Fruit fly (Drosophila melanogaster) whole organism, embryonic: ENCODE results near the gene CG15643.

Source experiments
- CG11456 ChIP-seq: fragments of 200-800 bp; sonication (Bioruptor generic); IDR thresholded peaks from 3 replicates; pipeline ENCODE4 v1.3.6; 2022; ENCODE audit warnings: missing biosample characterization, missing genetic modification characterization
- CG12299 ChIP-seq: fragments of 200-800 bp; sonication (Bioruptor generic); optimal IDR thresholded peaks from 2 replicates; lab custom pipeline; 2018; ENCODE audit warnings: missing biosample characterization, mild to moderate bottlenecking, missing genetic modification characterization
- CG12659 ChIP-seq: fragments of 200-800 bp; sonication (Bioruptor generic); optimal IDR thresholded peaks from 3 replicates; lab custom pipeline; 2017; ENCODE audit warnings: mild to moderate bottlenecking, missing biosample characterization, missing genetic modification reagents, missing genetic modification characterization
- CG13296 ChIP-seq: fragments of 200-800 bp; sonication (Bioruptor generic); optimal IDR thresholded peaks from 3 replicates; lab custom pipeline; 2018; ENCODE audit warnings: missing biosample characterization, mild to moderate bottlenecking, missing genetic modification characterization
- CG15073 ChIP-seq: fragments of 200-800 bp; sonication (Bioruptor generic); optimal IDR thresholded peaks from 2 replicates; lab custom pipeline; 2016; ENCODE audit warnings: missing biosample characterization, missing genetic modification characterization
- CG15696 ChIP-seq: fragments of 200-800 bp; sonication (Bioruptor generic); optimal IDR thresholded peaks from 2 replicates; lab custom pipeline; 2019; ENCODE audit warnings: missing biosample characterization, mild to moderate bottlenecking, missing genetic modification characterization, moderate library complexity
- CG1603 ChIP-seq: fragments of 200-800 bp; sonication (Bioruptor generic); optimal IDR thresholded peaks from 2 replicates; lab custom pipeline; 2019; ENCODE audit warnings: missing biosample characterization, mild to moderate bottlenecking, missing genetic modification characterization, moderate library complexity
- CG17328 ChIP-seq: fragments of 200-800 bp; sonication (Bioruptor generic); IDR thresholded peaks from 2 replicates; pipeline ENCODE4 v1.3.6; 2022; ENCODE audit warnings: missing biosample characterization, missing genetic modification characterization
- CG17829 ChIP-seq: fragments of 200-800 bp; optimal IDR thresholded peaks from 2 replicates; lab custom pipeline; 2019; ENCODE audit warnings: missing biosample characterization, mild to moderate bottlenecking, missing genetic modification characterization, moderate library complexity
- CG18262 ChIP-seq: fragments of 200-800 bp; optimal IDR thresholded peaks from 3 replicates; lab custom pipeline; 2019; ENCODE audit warnings: missing biosample characterization, mild to moderate bottlenecking, missing genetic modification characterization, moderate library complexity
- CG2120 ChIP-seq: fragments of 200-800 bp; sonication (Bioruptor generic); optimal IDR thresholded peaks from 3 replicates; lab custom pipeline; 2016; ENCODE audit warnings: missing biosample characterization, missing genetic modification characterization
- CG31441 ChIP-seq: fragments of 200-800 bp; sonication (Bioruptor generic); IDR thresholded peaks from 2 replicates; pipeline ENCODE4 v1.3.6; 2022; ENCODE audit warnings: missing biosample characterization, missing genetic modification characterization
- CG4820 ChIP-seq: fragments of 200-800 bp; sonication (Bioruptor generic); optimal IDR thresholded peaks from 3 replicates; lab custom pipeline; 2016; ENCODE audit warnings: missing biosample characterization, missing genetic modification characterization
- CG5245 ChIP-seq: fragments of 200-800 bp; sonication (Bioruptor generic); optimal IDR thresholded peaks from 3 replicates; lab custom pipeline; 2016; ENCODE audit warnings: missing biosample characterization, missing genetic modification characterization
- CG7963 ChIP-seq: fragments of 200-800 bp; sonication (Bioruptor generic); IDR thresholded peaks from 3 replicates; pipeline ENCODE4 v1.3.6; 2022; ENCODE audit warnings: missing biosample characterization, missing genetic modification characterization; ENCODE audit not compliant: partially characterized antibody
- Dad ChIP-seq: fragments of 200-800 bp; sonication (Bioruptor generic); optimal IDR thresholded peaks from 3 replicates; lab custom pipeline; 2016; ENCODE audit warnings: missing biosample characterization, missing genetic modification characterization
- Dek ChIP-seq: fragments of 200-800 bp; sonication (Bioruptor generic); optimal IDR thresholded peaks from 3 replicates; lab custom pipeline; 2019; ENCODE audit warnings: missing biosample characterization, mild to moderate bottlenecking, missing genetic modification characterization, moderate library complexity
- Dll ChIP-seq: fragments of 200-800 bp; sonication (Bioruptor generic); IDR thresholded peaks from 4 replicates; pipeline ENCODE4 v1.3.6; 2022; ENCODE audit warnings: missing biosample characterization, missing genetic modification characterization; ENCODE audit not compliant: partially characterized antibody
- Lim3 ChIP-seq: fragments of 200-800 bp; sonication (Bioruptor generic); IDR thresholded peaks from 2 replicates; pipeline ENCODE4 v1.3.6; 2022; ENCODE audit warnings: missing biosample characterization, missing genetic modification characterization
- MBD-R2 ChIP-seq: fragments of 200-800 bp; sonication (Bioruptor generic); IDR thresholded peaks from 2 replicates; pipeline ENCODE4 v1.3.6; 2022; ENCODE audit warnings: missing biosample characterization, missing genetic modification characterization
- MESR4 ChIP-seq: fragments of 200-800 bp; sonication (Bioruptor generic); optimal IDR thresholded peaks from 2 replicates; lab custom pipeline; 2018; ENCODE audit warnings: missing biosample characterization, mild to moderate bottlenecking, missing genetic modification characterization, moderate library complexity
- Med ChIP-seq: fragments of 200-800 bp; sonication (Bioruptor generic); peaks from one replicate; lab custom pipeline; 2016; ENCODE audit warnings: missing biosample characterization, missing genetic modification characterization, mild to moderate bottlenecking, inconsistent platforms, moderate library complexity
- Mrtf ChIP-seq: fragments of 200-800 bp; sonication (Bioruptor generic); IDR thresholded peaks from 3 replicates; pipeline ENCODE4 v1.3.6; 2022; ENCODE audit warnings: missing biosample characterization, missing genetic modification characterization
- Opbp ChIP-seq: fragments of 200-800 bp; sonication (Bioruptor generic); IDR thresholded peaks from 3 replicates; pipeline ENCODE4 v1.3.6; 2022; ENCODE audit warnings: missing biosample characterization, missing genetic modification characterization; ENCODE audit not compliant: partially characterized antibody
- Scr ChIP-seq: fragments of 200-800 bp; sonication (Bioruptor generic); IDR thresholded peaks from 2 replicates; pipeline ENCODE4 v1.3.6; 2022; ENCODE audit warnings: missing biosample characterization, missing genetic modification characterization; ENCODE audit not compliant: partially characterized antibody
- Xbp1 ChIP-seq: fragments of 200-800 bp; sonication (Bioruptor generic); optimal IDR thresholded peaks from 3 replicates; lab custom pipeline; 2016; ENCODE audit warnings: missing biosample characterization, mild to moderate bottlenecking, missing genetic modification characterization
- az2 ChIP-seq: fragments of 200-800 bp; sonication (Bioruptor generic); optimal IDR thresholded peaks from 3 replicates; lab custom pipeline; 2016; ENCODE audit warnings: missing biosample characterization, missing genetic modification characterization
- bowl ChIP-seq: fragments of 200-800 bp; sonication (Bioruptor generic); IDR thresholded peaks from 2 replicates; pipeline ENCODE4 v1.3.6; 2022; ENCODE audit warnings: missing biosample characterization, missing genetic modification characterization
- btn ChIP-seq: fragments of 200-800 bp; sonication (Bioruptor generic); optimal IDR thresholded peaks from 2 replicates; lab custom pipeline; 2016; ENCODE audit warnings: missing biosample characterization, missing genetic modification characterization
- cato ChIP-seq: fragments of 200-800 bp; sonication (Bioruptor generic); optimal IDR thresholded peaks from 2 replicates; lab custom pipeline; 2016; ENCODE audit warnings: missing biosample characterization, missing genetic modification characterization, borderline replicate concordance
- chinmo ChIP-seq: fragments of 200-800 bp; sonication (Bioruptor generic); IDR thresholded peaks from 4 replicates; pipeline ENCODE4 v1.3.6; 2022; ENCODE audit warnings: missing biosample characterization, missing genetic modification characterization; ENCODE audit not compliant: partially characterized antibody
- ci ChIP-seq: fragments of 200-800 bp; sonication (Bioruptor generic); IDR thresholded peaks from 3 replicates; pipeline ENCODE4 v1.3.6; 2022; ENCODE audit warnings: missing biosample characterization, missing genetic modification characterization
- danr ChIP-seq: fragments of 200-800 bp; sonication (Bioruptor generic); IDR thresholded peaks from 2 replicates; pipeline ENCODE4 v1.3.6; 2022; ENCODE audit warnings: missing biosample characterization, missing genetic modification characterization
- ems ChIP-seq: fragments of 200-800 bp; sonication (Bioruptor generic); optimal IDR thresholded peaks from 3 replicates; lab custom pipeline; 2016; ENCODE audit warnings: missing biosample characterization, missing genetic modification characterization
- eve ChIP-seq, 2 experiments: fragments of >200 bp; optimal IDR thresholded peaks; 2 replicates each; lab custom pipeline; 2017; ENCODE audit warnings: missing biosample characterization in 2 of 2, missing genetic modification characterization in 2 of 2
- fru ChIP-seq: fragments of >200 bp; optimal IDR thresholded peaks from 2 replicates; lab custom pipeline; 2017
- fu2 ChIP-seq: fragments of 200-800 bp; sonication (Bioruptor generic); optimal IDR thresholded peaks from 2 replicates; lab custom pipeline; 2016; ENCODE audit warnings: missing biosample characterization, missing genetic modification characterization
- gfzf ChIP-seq: fragments of 200-800 bp; sonication (Bioruptor generic); optimal IDR thresholded peaks from 2 replicates; lab custom pipeline; 2016; ENCODE audit warnings: missing biosample characterization, mild to moderate bottlenecking, missing genetic modification characterization, moderate library complexity
- gro ChIP-seq: fragments of 200-800 bp; sonication (Bioruptor generic); optimal IDR thresholded peaks from 2 replicates; lab custom pipeline; 2016; ENCODE audit warnings: missing biosample characterization, missing genetic modification characterization
- hbn ChIP-seq: fragments of 200-800 bp; sonication (Bioruptor generic); IDR thresholded peaks from 2 replicates; pipeline ENCODE4 v1.3.6; 2022; ENCODE audit warnings: missing biosample characterization, missing genetic modification characterization; ENCODE audit not compliant: partially characterized antibody
- inv ChIP-seq: fragments of 200-800 bp; sonication (Bioruptor generic); IDR thresholded peaks from 2 replicates; pipeline ENCODE4 v1.3.6; 2022; ENCODE audit warnings: missing biosample characterization, missing genetic modification characterization; ENCODE audit not compliant: partially characterized antibody
- kah ChIP-seq: fragments of 200-800 bp; sonication (Bioruptor generic); optimal IDR thresholded peaks from 2 replicates; lab custom pipeline; 2018; ENCODE audit warnings: missing biosample characterization, mild to moderate bottlenecking, missing genetic modification characterization
- lilli ChIP-seq: fragments of 200-800 bp; sonication (Bioruptor generic); optimal IDR thresholded peaks from 3 replicates; lab custom pipeline; 2016; ENCODE audit warnings: missing biosample characterization, missing genetic modification characterization
- nerfin-1 ChIP-seq: fragments of 200-800 bp; sonication (Bioruptor generic); optimal IDR thresholded peaks from 3 replicates; lab custom pipeline; 2019; ENCODE audit warnings: missing biosample characterization, mild to moderate bottlenecking, missing genetic modification characterization, moderate library complexity
- nmo ChIP-seq: fragments of 200-800 bp; sonication (Bioruptor generic); optimal IDR thresholded peaks from 2 replicates; lab custom pipeline; 2018; ENCODE audit warnings: missing biosample characterization, mild to moderate bottlenecking, missing genetic modification characterization, moderate library complexity
- nom ChIP-seq: fragments of 200-800 bp; sonication (Bioruptor generic); optimal IDR thresholded peaks from 2 replicates; lab custom pipeline; 2017; ENCODE audit warnings: missing biosample characterization, missing genetic modification characterization, mild to moderate bottlenecking, moderate library complexity, missing genetic modification reagents
- pfk ChIP-seq: fragments of 200-800 bp; sonication (Bioruptor generic); optimal IDR thresholded peaks from 2 replicates; lab custom pipeline; 2018; ENCODE audit warnings: missing biosample characterization, mild to moderate bottlenecking, missing genetic modification characterization, moderate library complexity
- sens ChIP-seq: fragments of 200-800 bp; sonication (Bioruptor generic); peaks from one replicate; lab custom pipeline; 2016; ENCODE audit warnings: missing biosample characterization, missing genetic modification characterization
- stwl ChIP-seq: fragments of 200-800 bp; sonication (Bioruptor generic); optimal IDR thresholded peaks from 3 replicates; lab custom pipeline; 2018; ENCODE audit warnings: missing biosample characterization, mild to moderate bottlenecking, missing genetic modification characterization, moderate library complexity
- tna ChIP-seq: fragments of 200-800 bp; sonication (Bioruptor generic); IDR thresholded peaks from 2 replicates; pipeline ENCODE4 v1.3.6; 2022; ENCODE audit warnings: missing biosample characterization, missing genetic modification characterization; ENCODE audit not compliant: partially characterized antibody
- vnd ChIP-seq: fragments of 200-800 bp; sonication (Bioruptor generic); IDR thresholded peaks from 3 replicates; pipeline ENCODE4 v1.3.6; 2022; ENCODE audit warnings: missing biosample characterization, missing genetic modification characterization; ENCODE audit not compliant: partially characterized antibody
- zen ChIP-seq: fragments of 200-800 bp; sonication (Bioruptor generic); optimal IDR thresholded peaks from 3 replicates; lab custom pipeline; 2018; ENCODE audit warnings: missing biosample characterization, mild to moderate bottlenecking, missing genetic modification characterization, moderate library complexity
- zf30C ChIP-seq: fragments of 200-800 bp; sonication (Bioruptor generic); optimal IDR thresholded peaks from 3 replicates; lab custom pipeline; 2018; ENCODE audit warnings: missing biosample characterization, mild to moderate bottlenecking, missing genetic modification characterization

Gene CG15643

dm6 chrX:15574384-15574783 lies 2.4 kb upstream of the CG15643 start, which contains the start of gene CG9213 (continued):
- TF ChIP-seq CG7963 (GFP tag; lab: Robert Waterston, UW) (peak; percentile 49; the same call in 1 of the 3 replicates), CG31441 (GFP tag; lab: Robert Waterston, UW) (peak; percentile 58; the same call in 1 of the 2 replicates), zen (tag; lab: Kevin White, UChicago) (peak; percentile 18), hbn (GFP tag; lab: Robert Waterston, UW) (peak; percentile 77), CG12299 (tag; lab: Kevin White, UChicago) (no peak), Dll (GFP tag; lab: Robert Waterston, UW) (peak; percentile 86), CG2120 (peak; percentile 25), CG17829 (no peak), btn (GFP tag; lab: Kevin White, UChicago) (no peak), stwl (peak; percentile 34), MESR4 (peak; percentile 40), gro (GFP tag; lab: Kevin White, UChicago) (no peak), CG12659 (GFP tag; lab: Kevin White, UChicago) (no peak), kah (GFP tag; lab: Kevin White, UChicago) (no peak), Xbp1 (GFP tag; lab: Kevin White, UChicago) (peak; percentile 23), CG17328 (no peak), Dad (GFP tag; lab: Kevin White, UChicago) (no peak), chinmo (0 out of 4 replicates have a peak, but pooled peaks have one; percentile 40), CG5245 (no peak), CG4820 (no peak), CG15696 (no peak), danr (GFP tag; lab: Robert Waterston, UW) (no peak), inv (GFP tag; lab: Robert Waterston, UW) (peak; percentile 70), eve (GFP tag; optimal IDR thresholded peaks at IDR 0.05; lab: Kevin White, UChicago) (no peak), pfk (GFP tag; lab: Kevin White, UChicago) (no peak), CG1603 (tag; lab: Kevin White, UChicago) (peak; percentile 39), nmo (no peak), CG13296 (no peak), Scr (peak; percentile 87), tna (GFP tag; lab: Robert Waterston, UW) (peak; percentile 62), CG11456 (no peak), lilli (GFP tag; lab: Kevin White, UChicago) (peak; percentile 24), ci (GFP tag; lab: Robert Waterston, UW) (no peak), ems (GFP tag; lab: Kevin White, UChicago) (no peak), Mrtf (GFP tag; lab: Robert Waterston, UW) (no peak), Opbp (GFP tag; lab: Robert Waterston, UW) (peak; percentile 71; the same call in 2 of the 3 replicates), bowl (no peak), Lim3 (GFP tag; lab: Robert Waterston, UW) (no peak)
- TF ChIP-seq, all 482 proteins: peak for 73

dm6 chrX:15568983-15569370 lies 3.0 kb downstream of the CG15643 start, which contains the start of gene CG7860:
Gene CG7860 (plus strand): TSS chrX:15568993.
- TF ChIP-seq nerfin-1 (tag; lab: Kevin White, UChicago) (no peak), CG18262 (tag; lab: Kevin White, UChicago) (peak; percentile 1), Med (peak; percentile 26), MBD-R2 (GFP tag; lab: Robert Waterston, UW) (0 out of 2 replicates have a peak, but pooled peaks have one; percentile 12), vnd (GFP tag; lab: Robert Waterston, UW) (no peak), fu2 (no peak), gfzf (GFP tag; lab: Kevin White, UChicago) (no peak), zf30C (GFP tag; lab: Kevin White, UChicago) (no peak), nom (GFP tag; lab: Kevin White, UChicago) (peak; percentile 34), CG15073 (no peak), az2 (GFP tag; lab: Kevin White, UChicago) (no peak), cato (no peak), sens (GFP tag; lab: Kevin White, UChicago) (no peak), fru (lab: Kevin White, UChicago) (no peak), Dek (no peak)
